Worm (Caenorhabditis elegans) whole organism, L1 larva: ENCODE measurements around the gene mthf-1.

Experiments
- ama-1 ChIP-seq: fragments of 150-350 bp; optimal IDR thresholded peaks from 2 replicates; lab custom pipeline; 2014
- ces-1 ChIP-seq: fragments of 150-350 bp; optimal IDR thresholded peaks from 2 replicates; lab custom pipeline; 2014; ENCODE audit warnings: missing biosample characterization, missing genetic modification reagents, missing genetic modification characterization
- egl-27 ChIP-seq, 2 experiments: fragments of 150-350 bp in 1 of 2; sonication (generic microtip); optimal IDR thresholded peaks; 3 replicates each; lab custom pipeline; 2017 to 2018; ENCODE audit warnings: missing biosample characterization in 2 of 2, missing genetic modification characterization in 2 of 2, missing genetic modification reagents in 2 of 2
- fkh-10 ChIP-seq: sonication (generic microtip); optimal IDR thresholded peaks from 2 replicates; lab custom pipeline; 2017; ENCODE audit warnings: missing biosample characterization, missing genetic modification reagents, missing genetic modification characterization
- mab-9 ChIP-seq: fragments of 200-800 bp; sonication (Bioruptor generic); IDR thresholded peaks from 2 replicates; pipeline ENCODE4 v1.3.6; 2022; ENCODE audit warnings: missing genetic modification reagents, missing genetic modification characterization, missing compliant biosample characterization
- nhr-47 ChIP-seq: sonication (generic microtip); optimal IDR thresholded peaks from 2 replicates; lab custom pipeline; 2016; ENCODE audit warnings: mild to moderate bottlenecking, missing genetic modification characterization, moderate library complexity, missing compliant biosample characterization
- nhr-90 ChIP-seq: sonication (generic microtip); optimal IDR thresholded peaks from 2 replicates; lab custom pipeline; 2016; ENCODE audit warnings: mild to moderate bottlenecking, missing genetic modification characterization, missing compliant biosample characterization; ENCODE audit not compliant: poor library complexity
- rnt-1 ChIP-seq: sonication (generic microtip); optimal IDR thresholded peaks from 2 replicates; lab custom pipeline; 2016; ENCODE audit warnings: mild to moderate bottlenecking, missing genetic modification characterization, moderate library complexity, missing compliant biosample characterization
- snpc-4 ChIP-seq: fragments of 150-350 bp; optimal IDR thresholded peaks from 2 replicates; lab custom pipeline; 2014; ENCODE audit warnings: missing biosample characterization, missing genetic modification characterization
- sox-4 ChIP-seq: sonication (generic microtip); optimal IDR thresholded peaks from 2 replicates; lab custom pipeline; 2016; ENCODE audit warnings: missing genetic modification characterization, missing compliant biosample characterization
- tlp-1 ChIP-seq: fragments of 150-350 bp; optimal IDR thresholded peaks from 2 replicates; lab custom pipeline; 2014; ENCODE audit warnings: missing biosample characterization, missing genetic modification characterization
- unc-86 ChIP-seq: sonication (generic microtip); optimal IDR thresholded peaks from 2 replicates; lab custom pipeline; 2016; ENCODE audit warnings: missing genetic modification characterization, missing compliant biosample characterization
- ztf-11 ChIP-seq, 2 experiments: sonication (generic microtip); optimal IDR thresholded peaks; 2 replicates each; lab custom pipeline; 2016 to 2017; ENCODE audit warnings: missing genetic modification characterization in 2 of 2, missing biosample characterization in 1 of 2, missing compliant biosample characterization in 1 of 2
- ztf-4 ChIP-seq: fragments of 150-350 bp; optimal IDR thresholded peaks from 2 replicates; lab custom pipeline; 2014; ENCODE audit warnings: missing biosample characterization, missing genetic modification characterization

ce11 chrII:7803174-7803573 lies 25.6 kb upstream of the mthf-1 start:
- TF ChIP-seq tlp-1 (peak; percentile 1), ama-1 (no peak), rnt-1 (tag; lab: Kevin White, UChicago) (no peak), mab-9 (GFP tag; lab: Robert Waterston, UW) (no peak), fkh-10 (GFP tag; lab: Kevin White, UChicago) (no peak), snpc-4 (tag; lab: Kevin White, UChicago) (no peak), ces-1 (GFP tag; lab: Kevin White, UChicago) (no peak), ztf-4 (no peak), ztf-11 (tag; optimal IDR thresholded peaks at IDR 0.05; lab: Kevin White, UChicago) (no peak), nhr-90 (tag; lab: Kevin White, UChicago) (no peak), egl-27 (tag; optimal IDR thresholded peaks at IDR 0.05; lab: Kevin White, UChicago) (no peak), unc-86 (tag; lab: Kevin White, UChicago) (no peak), nhr-47 (tag; lab: Kevin White, UChicago) (no peak), sox-4 (tag; lab: Kevin White, UChicago) (no peak)
